Worm (Caenorhabditis elegans) whole organism, dauer: Measurements from ENCODE around the gene wdfy-2.

ENCODE experiments used
- unc-62 ChIP-seq: sonication (generic microtip); optimal IDR thresholded peaks from 2 replicates; lab custom pipeline; 2017; ENCODE audit warnings: missing biosample characterization, missing genetic modification reagents, missing genetic modification characterization

The wdfy-2 gene

DNA sequence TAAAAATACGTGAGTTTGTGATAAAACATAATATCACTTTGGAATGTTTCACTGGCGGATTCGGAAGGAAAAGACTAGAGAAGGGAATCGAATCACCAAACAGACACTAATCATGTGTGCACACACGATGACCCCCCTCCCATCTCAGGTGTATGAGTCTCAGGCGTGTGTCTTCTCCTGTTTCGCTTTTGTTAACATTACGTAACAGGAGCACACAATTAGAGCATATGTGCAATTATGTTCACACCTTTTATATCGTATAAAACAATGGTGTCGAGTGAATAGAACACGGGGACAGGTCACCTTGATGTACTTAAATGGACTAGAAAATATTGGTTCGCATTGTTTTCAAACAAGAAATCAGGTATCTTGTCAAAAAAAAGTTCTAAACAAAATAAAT, 2.9 kb upstream of the wdfy-2 start:
- no peak for TF ChIP-seq unc-62 (GFP tag; lab: Kevin White, UChicago)

DNA sequence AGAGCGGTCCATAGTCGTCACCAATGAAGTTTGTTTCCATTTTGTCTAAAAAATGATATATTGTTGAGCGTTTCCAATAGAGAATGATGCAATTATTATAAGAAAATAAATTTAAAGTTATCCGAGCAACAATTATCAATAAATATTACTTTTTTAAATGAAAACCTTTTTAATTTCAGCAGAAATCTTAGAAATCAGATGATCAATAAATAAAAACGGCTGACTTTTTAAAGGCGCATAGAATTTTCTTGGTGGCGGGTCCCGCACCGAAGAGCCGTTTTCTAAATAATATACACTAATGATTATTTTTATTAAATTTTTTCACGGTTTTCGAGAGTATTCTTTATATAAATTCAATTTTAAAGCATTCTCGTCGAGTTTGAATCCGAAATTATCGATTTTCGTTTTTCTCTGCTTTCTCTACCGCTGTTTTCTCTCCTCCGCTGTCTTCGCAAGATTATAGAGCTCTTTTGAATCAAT, 3.2 kb downstream of the wdfy-2 start, which contains the start of gene rab-39:
Gene rab-39 (minus strand): TSS at position 51 of the 480 bp plus-strand sequence.
- TF ChIP-seq unc-62 (GFP tag; lab: Kevin White, UChicago) = no peak

DNA sequence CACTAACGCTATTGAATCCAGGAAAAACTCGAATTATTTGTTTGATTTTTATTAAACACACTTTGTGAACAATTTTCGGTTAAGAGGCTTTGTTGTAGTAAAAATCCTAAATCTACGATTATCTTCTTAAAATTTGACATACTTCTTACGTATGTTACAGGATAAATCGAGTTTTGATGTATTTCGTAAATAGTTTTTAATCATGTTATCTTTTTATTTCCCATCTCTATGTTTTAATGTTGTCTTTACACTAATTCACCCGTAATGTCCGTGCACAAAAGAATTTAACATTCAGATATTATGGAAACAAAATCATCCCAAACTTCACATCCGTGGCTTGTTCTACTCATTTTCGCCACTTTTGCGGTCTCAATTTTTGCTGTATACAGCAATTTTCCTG, 4.0 kb downstream of the wdfy-2 start, which contains the start of gene egli-1:
Gene egli-1 (plus strand): TSS at position 301 of the 400 bp plus-strand sequence.
- no peak for TF ChIP-seq unc-62 (GFP tag; lab: Kevin White, UChicago)

DNA sequence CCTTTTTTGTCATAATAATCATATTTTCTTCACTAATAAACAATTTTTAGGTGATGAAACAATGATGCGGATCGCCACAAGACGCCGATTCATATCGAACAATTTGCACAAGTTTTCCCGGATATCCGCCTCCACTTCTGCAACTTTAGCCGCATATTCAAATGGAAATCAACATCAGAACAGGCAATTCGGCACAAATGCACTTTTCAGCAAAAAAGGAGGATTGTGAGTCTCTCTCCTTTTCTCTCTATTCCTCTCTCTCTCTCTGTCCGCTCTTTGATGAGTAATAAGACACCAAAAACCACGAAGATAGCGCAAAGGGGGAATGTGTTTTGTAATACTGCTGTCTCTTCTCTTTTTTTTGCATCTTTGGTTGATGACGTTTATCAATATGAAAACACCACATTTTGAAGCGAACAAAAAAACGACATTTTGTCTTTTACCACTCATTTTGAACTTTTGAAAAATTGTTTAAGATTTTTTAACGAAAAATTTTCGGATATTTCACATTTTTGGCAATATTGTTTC, 5.2 kb downstream of the wdfy-2 start, which contains the start of gene eat-3:
Gene eat-3 (plus strand): TSS at position 51 of the 528 bp plus-strand sequence.
- no peak for TF ChIP-seq unc-62 (GFP tag; lab: Kevin White, UChicago)

DNA sequence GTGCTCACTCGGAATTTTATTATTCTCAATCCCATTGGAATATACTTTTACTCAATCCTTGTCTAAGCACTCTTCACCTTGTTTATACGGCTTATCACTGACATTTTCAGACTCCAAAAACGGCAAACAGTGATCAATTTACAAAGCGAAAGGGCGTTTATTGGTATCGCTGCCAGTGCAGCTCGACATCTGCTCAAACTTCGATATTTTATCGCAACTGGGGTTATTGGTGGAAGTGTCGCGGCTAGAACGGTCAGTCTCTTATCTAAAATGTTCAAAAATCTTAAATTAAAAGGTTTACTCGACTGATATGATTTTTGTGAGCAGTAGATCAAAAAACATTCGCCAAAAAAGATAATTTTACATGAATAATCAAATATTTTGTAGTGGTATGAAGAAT, 5.9 kb downstream of the wdfy-2 start:
- no peak for TF ChIP-seq unc-62 (GFP tag; lab: Kevin White, UChicago)

DNA sequence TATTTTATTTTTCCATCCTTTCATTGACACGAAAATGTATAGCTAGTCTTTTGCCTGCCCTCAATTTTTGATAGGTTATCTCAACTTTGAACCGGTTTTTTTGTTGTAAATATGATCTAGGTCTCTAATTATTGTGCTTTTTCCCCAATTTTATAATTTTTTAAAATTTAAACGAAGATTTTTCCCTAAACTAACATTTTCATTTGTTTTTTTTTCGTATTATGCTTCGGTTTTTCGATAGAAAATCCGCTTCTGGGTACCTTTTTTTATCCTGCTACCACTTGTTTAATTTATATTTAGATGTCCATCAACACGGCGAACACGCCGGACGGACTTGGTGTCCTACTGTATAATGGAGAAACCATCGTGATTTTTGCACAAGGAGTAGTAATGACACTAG, 9.8 kb downstream of the wdfy-2 start, which contains the start of gene wbp-2:
Gene wbp-2 (plus strand): TSS at position 301 of the 400 bp plus-strand sequence.
- no peak for TF ChIP-seq unc-62 (GFP tag; lab: Kevin White, UChicago)

DNA sequence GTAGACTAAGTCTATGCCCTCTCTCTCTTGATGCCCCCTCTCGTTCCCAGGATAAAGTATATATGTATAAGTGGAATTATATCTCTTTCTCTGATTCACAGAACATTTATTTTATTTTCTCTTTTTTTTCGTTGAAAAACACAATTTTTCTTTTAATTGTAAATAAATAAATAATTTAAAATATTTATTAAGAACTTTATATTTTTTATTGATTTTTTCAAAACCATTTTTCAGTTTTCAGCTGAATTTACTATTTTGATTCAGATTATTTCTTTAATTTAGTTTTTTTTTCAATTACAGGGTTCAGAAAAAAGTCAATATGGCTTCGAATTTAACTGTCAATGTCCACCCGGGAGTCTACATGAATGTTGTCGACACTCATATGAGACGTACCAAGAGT, 11.7 kb downstream of the wdfy-2 start, which contains the start of gene eif-3.F:
Gene eif-3.F (plus strand): TSS at position 301 of the 400 bp plus-strand sequence.
- TF ChIP-seq unc-62 (GFP tag; lab: Kevin White, UChicago) = no peak

DNA sequence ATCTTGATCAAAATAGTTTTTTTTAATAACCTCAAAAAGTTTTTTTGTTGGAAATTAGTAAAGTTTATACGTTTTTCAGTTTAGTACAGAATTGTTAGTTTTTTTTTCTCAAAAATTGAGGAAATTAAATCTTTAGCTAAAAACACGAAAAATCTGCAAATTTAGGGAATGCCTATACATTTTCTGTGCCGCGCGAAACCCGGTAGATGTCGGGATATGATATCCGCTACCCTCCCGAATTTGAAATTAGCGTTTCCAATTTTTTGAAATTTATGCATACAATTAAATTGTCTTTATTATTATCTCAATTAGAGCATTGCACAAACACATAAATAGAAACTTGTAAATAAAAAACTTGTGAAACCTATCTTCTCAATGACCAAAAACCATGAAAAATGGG, 13.4 kb downstream of the wdfy-2 start:
- TF ChIP-seq unc-62 (GFP tag; lab: Kevin White, UChicago) = no peak

DNA sequence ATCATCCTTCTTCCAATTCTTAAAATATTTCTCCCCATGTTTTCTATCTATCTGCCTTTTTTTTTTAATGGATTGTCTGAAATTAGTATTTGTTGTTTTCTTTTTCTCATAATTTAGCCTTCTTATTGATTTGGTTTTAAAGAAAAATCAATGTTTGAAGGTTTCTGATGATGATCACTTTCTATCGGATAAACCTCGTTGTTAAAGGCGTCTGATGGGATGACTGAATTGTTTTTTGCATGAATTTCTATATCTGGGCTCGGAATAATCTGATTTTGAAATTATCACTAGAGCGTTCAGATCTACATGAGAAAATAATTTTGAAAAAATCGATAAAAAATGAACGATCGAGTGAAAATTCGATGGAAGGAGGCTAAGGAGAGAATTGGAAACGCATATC, 14.0 kb downstream of the wdfy-2 start, which contains the start of gene scp-1:
Gene scp-1 (plus strand): TSS at position 301 of the 400 bp plus-strand sequence.
- TF ChIP-seq unc-62 (GFP tag; lab: Kevin White, UChicago) = no peak

DNA sequence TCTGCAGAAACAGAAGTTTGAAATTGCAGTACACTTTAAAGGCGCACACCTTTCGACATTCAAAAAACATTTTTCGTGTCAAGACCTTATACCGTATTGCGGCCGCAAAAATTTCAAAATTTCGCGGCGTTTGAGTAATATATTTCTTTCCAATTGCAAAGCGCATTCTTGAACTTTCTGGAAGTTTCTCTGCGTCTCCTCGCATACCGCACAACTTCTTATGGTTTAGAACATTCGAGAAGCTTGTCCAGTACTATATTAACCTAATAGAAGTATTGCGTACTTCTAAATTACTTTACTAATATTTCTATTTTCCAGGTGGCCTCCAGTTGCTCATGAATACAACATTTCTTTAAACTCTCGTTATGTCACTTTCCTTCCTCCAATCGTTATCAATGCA, 17.0 kb downstream of the wdfy-2 start:
- TF ChIP-seq unc-62 (GFP tag; lab: Kevin White, UChicago) = no peak

DNA sequence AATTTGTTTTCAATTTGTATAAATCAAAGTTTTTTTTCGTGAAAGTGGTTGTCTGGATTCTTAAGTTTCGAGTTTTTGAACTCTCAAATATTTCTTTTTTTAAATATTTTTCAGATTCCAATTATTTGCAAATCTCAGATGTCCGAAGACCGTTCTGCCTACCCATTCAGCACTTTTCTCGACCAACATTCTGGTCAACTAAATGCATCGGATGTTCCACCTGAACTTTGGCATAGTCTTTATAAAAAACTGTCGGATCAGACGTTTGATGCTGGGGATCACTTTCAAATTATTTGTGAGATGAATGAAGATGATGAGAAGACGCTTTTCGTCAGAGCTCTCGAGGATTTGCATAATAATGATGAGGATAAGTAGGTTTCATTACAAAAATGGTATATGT, 19.2 kb downstream of the wdfy-2 start, which contains the start of gene ttll-12:
Gene ttll-12 (plus strand): TSS at position 139 of the 400 bp plus-strand sequence.
- TF ChIP-seq unc-62 (GFP tag; lab: Kevin White, UChicago) = no peak

DNA sequence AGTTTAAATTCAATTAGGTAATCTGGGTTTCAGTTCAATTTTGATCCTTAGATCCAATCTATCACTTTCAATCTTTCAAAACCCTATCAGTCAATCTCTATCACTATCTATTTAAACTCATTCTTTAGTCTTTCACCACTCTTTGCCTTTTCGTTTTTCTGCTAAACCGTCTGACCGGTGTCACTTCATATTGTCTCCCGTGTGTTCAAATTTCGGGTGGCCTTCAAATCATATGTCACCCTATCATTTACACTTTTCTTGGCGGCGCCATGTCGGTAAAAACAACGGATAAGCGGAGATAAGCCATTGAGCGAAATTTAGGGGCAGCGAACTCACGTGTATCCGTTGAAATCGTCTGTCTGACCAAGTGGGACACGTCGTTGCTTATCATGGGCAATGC, 24.3 kb downstream of the wdfy-2 start:
- no peak for TF ChIP-seq unc-62 (GFP tag; lab: Kevin White, UChicago)

DNA sequence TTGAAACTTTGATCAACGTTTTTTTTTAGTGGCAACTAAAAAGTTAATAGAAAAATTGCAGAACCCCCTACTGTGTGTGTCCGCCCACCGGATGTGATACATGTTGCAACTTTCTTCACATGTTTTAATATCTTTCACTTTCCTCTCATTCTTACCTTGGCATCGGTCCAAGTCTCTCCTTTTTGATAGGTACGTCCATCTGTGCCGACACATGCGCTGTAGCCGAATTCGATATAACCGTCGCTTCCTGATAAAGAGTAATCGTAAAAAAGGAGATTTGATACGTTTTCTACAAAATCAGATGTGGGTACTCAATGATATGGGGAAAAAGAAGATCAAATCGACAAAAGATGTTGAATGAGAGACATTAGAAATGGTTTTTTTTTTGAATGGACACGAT, 25.5 kb downstream of the wdfy-2 start:
- no peak for TF ChIP-seq unc-62 (GFP tag; lab: Kevin White, UChicago)

DNA sequence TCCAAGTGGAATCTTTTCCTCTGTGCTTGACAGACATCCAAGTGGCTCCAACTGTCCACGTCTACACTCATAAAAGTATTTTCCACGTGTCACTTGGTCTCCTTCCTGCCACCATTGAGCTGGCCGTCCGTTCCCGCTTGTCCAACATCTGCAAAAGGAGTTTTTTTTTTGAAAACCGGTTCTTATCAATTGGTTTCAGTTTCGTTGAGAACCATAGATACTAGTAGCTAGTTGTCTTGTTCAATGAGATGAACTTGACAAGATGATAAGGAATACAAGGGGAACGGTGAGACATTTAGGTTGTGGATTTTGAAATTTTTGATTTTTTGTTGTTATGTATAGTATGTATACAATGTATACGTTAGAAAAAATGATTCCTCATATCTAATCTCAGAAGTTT, 26.1 kb downstream of the wdfy-2 start:
- TF ChIP-seq unc-62 (GFP tag; lab: Kevin White, UChicago) = no peak

DNA sequence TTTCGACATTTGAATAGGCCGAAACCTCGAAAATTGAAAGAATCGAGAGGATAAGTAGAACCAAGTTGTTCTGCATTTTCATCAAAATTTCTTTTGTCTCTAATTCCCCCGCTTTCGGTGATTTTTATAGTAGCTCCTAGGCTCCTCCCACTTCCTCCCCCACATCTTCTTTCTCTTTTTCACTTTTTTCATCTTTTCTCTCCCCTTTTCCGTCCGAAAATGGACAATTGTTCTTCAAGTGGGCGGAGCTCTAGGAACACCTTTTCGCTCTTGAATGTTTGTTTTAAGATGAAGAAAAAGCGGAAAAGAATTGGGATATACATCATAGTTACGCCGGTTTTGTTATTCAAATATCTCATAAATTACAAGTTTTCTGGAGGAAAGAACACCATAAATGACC, 26.8 kb downstream of the wdfy-2 start, which contains the start of gene F42A8.1:
Gene F42A8.1 (minus strand): TSS at position 101 of the 400 bp plus-strand sequence.
- TF ChIP-seq unc-62 (GFP tag; lab: Kevin White, UChicago) = no peak

DNA sequence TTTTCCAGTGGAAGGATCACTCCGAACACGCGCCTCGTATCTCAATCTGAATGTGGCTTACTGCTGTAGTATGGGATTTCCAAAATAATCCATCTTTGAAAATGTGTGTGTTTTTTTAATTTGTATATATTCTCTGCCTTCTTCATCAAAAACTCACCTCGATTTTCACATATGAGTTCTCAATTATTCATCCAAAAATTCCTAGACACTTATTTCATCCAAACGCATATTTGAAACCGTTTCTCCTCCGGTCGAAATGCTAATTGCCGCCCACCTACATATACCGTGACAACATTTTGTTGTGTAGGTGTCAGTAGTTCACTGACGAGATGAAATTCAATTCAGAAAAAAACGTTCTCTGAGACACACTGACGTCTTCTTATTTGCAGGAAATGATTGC, 27.8 kb downstream of the wdfy-2 start:
- TF ChIP-seq unc-62 (GFP tag; lab: Kevin White, UChicago) = no peak

DNA sequence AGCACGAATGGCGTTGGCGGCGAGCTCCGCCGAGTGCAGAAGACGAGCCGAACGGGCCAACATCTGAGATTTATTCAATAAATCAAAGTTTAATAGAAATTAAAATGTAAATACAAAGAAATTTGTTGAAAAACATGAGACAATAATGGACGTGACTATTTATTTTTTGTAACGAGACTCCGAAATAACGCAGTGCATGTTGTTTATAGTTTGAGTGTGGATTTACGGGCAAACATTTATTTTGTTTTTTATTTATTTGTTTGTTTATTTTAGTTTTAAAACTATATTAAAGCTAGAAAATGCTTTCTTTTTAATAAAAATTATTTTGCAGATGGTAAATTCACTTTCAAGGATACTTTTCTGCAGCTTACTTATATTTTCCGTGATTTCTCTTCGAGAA, 33.0 kb downstream of the wdfy-2 start, which contains the start of the genes sdhb-1 and cup-15:
Gene sdhb-1 (minus strand): TSS at position 63 of the 400 bp plus-strand sequence.
Gene cup-15 (plus strand): TSS at position 332 of the 400 bp plus-strand sequence.
- no peak for TF ChIP-seq unc-62 (GFP tag; lab: Kevin White, UChicago)
